Fruit fly (Drosophila melanogaster) whole organism, embryonic: ENCODE data around the gene CG15696.

Experiments
- CG13123 ChIP-seq: fragments of 200-800 bp; sonication (Bioruptor generic); optimal IDR thresholded peaks from 2 replicates; lab custom pipeline; 2016; ENCODE audit warnings: missing biosample characterization, missing genetic modification characterization
- CG13296 ChIP-seq: fragments of 200-800 bp; sonication (Bioruptor generic); optimal IDR thresholded peaks from 3 replicates; lab custom pipeline; 2018; ENCODE audit warnings: missing biosample characterization, mild to moderate bottlenecking, missing genetic modification characterization
- CG13424 ChIP-seq: fragments of 200-800 bp; sonication (Bioruptor generic); optimal IDR thresholded peaks from 2 replicates; lab custom pipeline; 2019; ENCODE audit warnings: missing biosample characterization, mild to moderate bottlenecking, missing genetic modification characterization, moderate library complexity
- CG13624 ChIP-seq: fragments of 200-800 bp; sonication (Bioruptor generic); optimal IDR thresholded peaks from 2 replicates; lab custom pipeline; 2016; ENCODE audit warnings: missing biosample characterization, missing genetic modification characterization
- CG13775 ChIP-seq: fragments of 200-800 bp; sonication (Bioruptor generic); optimal IDR thresholded peaks from 3 replicates; lab custom pipeline; 2017; ENCODE audit warnings: missing biosample characterization, mild to moderate bottlenecking, missing genetic modification characterization
- CG15011 ChIP-seq: fragments of 200-800 bp; sonication (Bioruptor generic); optimal IDR thresholded peaks from 3 replicates; lab custom pipeline; 2018; ENCODE audit warnings: missing biosample characterization, mild to moderate bottlenecking, missing genetic modification characterization
- CG15514 ChIP-seq: fragments of 200-800 bp; sonication (Bioruptor generic); optimal IDR thresholded peaks from 3 replicates; lab custom pipeline; 2017; ENCODE audit warnings: missing biosample characterization, missing genetic modification characterization, mild to moderate bottlenecking, moderate library complexity, missing genetic modification reagents
- CG16779 ChIP-seq: fragments of 200-800 bp; sonication (Bioruptor generic); IDR thresholded peaks from 2 replicates; pipeline ENCODE4 v1.3.6; 2022; ENCODE audit warnings: missing biosample characterization, missing genetic modification characterization
- CG16813 ChIP-seq: fragments of 200-800 bp; sonication (Bioruptor generic); IDR thresholded peaks from 3 replicates; pipeline ENCODE4 v1.3.6; 2022; ENCODE audit warnings: missing biosample characterization, missing genetic modification characterization; ENCODE audit not compliant: partially characterized antibody
- CG17186 ChIP-seq: fragments of 200-800 bp; sonication (Bioruptor generic); optimal IDR thresholded peaks from 3 replicates; lab custom pipeline; 2017; ENCODE audit warnings: missing biosample characterization, missing genetic modification reagents, missing genetic modification characterization
- CG17328 ChIP-seq: fragments of 200-800 bp; sonication (Bioruptor generic); IDR thresholded peaks from 2 replicates; pipeline ENCODE4 v1.3.6; 2022; ENCODE audit warnings: missing biosample characterization, missing genetic modification characterization
- CG18619 ChIP-seq: fragments of 200-800 bp; sonication (Bioruptor generic); optimal IDR thresholded peaks from 3 replicates; lab custom pipeline; 2017; ENCODE audit warnings: missing biosample characterization, mild to moderate bottlenecking, missing genetic modification characterization
- CG32767 ChIP-seq: fragments of 200-800 bp; sonication (Bioruptor generic); IDR thresholded peaks from 2 replicates; pipeline ENCODE4 v1.3.6; 2022; ENCODE audit warnings: missing biosample characterization, missing genetic modification characterization
- CG43689 ChIP-seq: fragments of 200-800 bp; sonication (Bioruptor generic); IDR thresholded peaks from 2 replicates; pipeline ENCODE4 v1.3.6; 2022; ENCODE audit warnings: missing biosample characterization, missing genetic modification characterization
- CG7987 ChIP-seq: fragments of 200-800 bp; sonication (Bioruptor generic); optimal IDR thresholded peaks from 2 replicates; lab custom pipeline; 2018; ENCODE audit warnings: missing biosample characterization, mild to moderate bottlenecking, missing genetic modification characterization, moderate library complexity
- CG8089 ChIP-seq: fragments of 200-800 bp; sonication (Bioruptor generic); optimal IDR thresholded peaks from 3 replicates; lab custom pipeline; 2016; ENCODE audit warnings: missing biosample characterization, missing genetic modification characterization
- CG9437 ChIP-seq: fragments of 200-800 bp; sonication (Bioruptor generic); optimal IDR thresholded peaks from 2 replicates; lab custom pipeline; 2018; ENCODE audit warnings: missing biosample characterization, mild to moderate bottlenecking, missing genetic modification characterization
- D19A ChIP-seq: fragments of 200-800 bp; optimal IDR thresholded peaks from 3 replicates; lab custom pipeline; 2019; ENCODE audit warnings: missing biosample characterization, mild to moderate bottlenecking, missing genetic modification characterization, moderate library complexity
- Doc3 ChIP-seq: fragments of 200-800 bp; sonication (Bioruptor generic); IDR thresholded peaks from 3 replicates; pipeline ENCODE4 v1.3.6; 2022; ENCODE audit warnings: missing biosample characterization, missing genetic modification characterization; ENCODE audit not compliant: partially characterized antibody
- Hr51 ChIP-seq, 2 experiments: fragments of 200-800 bp; sonication (Bioruptor generic); optimal IDR thresholded peaks; 2 replicates in 1 of 2; 3 replicates in 1 of 2; lab custom pipeline; 2016 to 2018; ENCODE audit warnings: missing biosample characterization in 2 of 2, missing genetic modification characterization in 2 of 2, mild to moderate bottlenecking in 1 of 2, moderate library complexity in 1 of 2
- Hr78 ChIP-seq, 2 experiments: fragments of 200-800 bp in 1 of 2; fragments of >200 bp in 1 of 2; sonication (Bioruptor generic) in 1 of 2; optimal IDR thresholded peaks; 2 replicates each; lab custom pipeline; 2017 to 2019; ENCODE audit warnings: missing biosample characterization in 2 of 2, missing genetic modification characterization in 2 of 2, mild to moderate bottlenecking in 1 of 2, moderate library complexity in 1 of 2
- Mes4 ChIP-seq: fragments of 200-800 bp; sonication (Bioruptor generic); optimal IDR thresholded peaks from 2 replicates; lab custom pipeline; 2016; ENCODE audit warnings: missing biosample characterization, missing genetic modification characterization
- Mrtf ChIP-seq: fragments of 200-800 bp; sonication (Bioruptor generic); IDR thresholded peaks from 3 replicates; pipeline ENCODE4 v1.3.6; 2022; ENCODE audit warnings: missing biosample characterization, missing genetic modification characterization
- Neu2 ChIP-seq: fragments of 200-800 bp; sonication (Bioruptor generic); optimal IDR thresholded peaks from 3 replicates; lab custom pipeline; 2016; ENCODE audit warnings: missing biosample characterization, missing genetic modification characterization, borderline replicate concordance
- Nf-YA ChIP-seq: fragments of 200-800 bp; sonication (Bioruptor generic); IDR thresholded peaks from 2 replicates; pipeline ENCODE4 v1.3.6; 2022; ENCODE audit warnings: missing biosample characterization, missing genetic modification characterization
- NfI ChIP-seq: fragments of 200-800 bp; sonication (Bioruptor generic); optimal IDR thresholded peaks from 3 replicates; lab custom pipeline; 2018; ENCODE audit warnings: missing biosample characterization, mild to moderate bottlenecking, missing genetic modification characterization, moderate library complexity
- Scr ChIP-seq: fragments of 200-800 bp; sonication (Bioruptor generic); IDR thresholded peaks from 2 replicates; pipeline ENCODE4 v1.3.6; 2022; ENCODE audit warnings: missing biosample characterization, missing genetic modification characterization; ENCODE audit not compliant: partially characterized antibody
- Stat92E ChIP-seq, 3 experiments: fragments of >200 bp in 2 of 3; fragments of 200-800 bp in 1 of 3; sonication (Bioruptor generic) in 1 of 3; optimal IDR thresholded peaks; 2 replicates each; lab custom pipeline; 2017 to 2019; ENCODE audit warnings: missing biosample characterization in 3 of 3, missing genetic modification characterization in 3 of 3, mild to moderate bottlenecking in 1 of 3, moderate library complexity in 1 of 3
- amos ChIP-seq: fragments of 200-800 bp; sonication (Bioruptor generic); IDR thresholded peaks from 2 replicates; pipeline ENCODE4 v1.3.6; 2022; ENCODE audit warnings: missing biosample characterization, missing genetic modification characterization; ENCODE audit not compliant: partially characterized antibody
- ara ChIP-seq: fragments of 200-800 bp; sonication (Bioruptor generic); IDR thresholded peaks from 2 replicates; pipeline ENCODE4 v1.3.6; 2022; ENCODE audit warnings: missing biosample characterization, missing genetic modification characterization
- bab2 ChIP-seq: fragments of 200-800 bp; sonication (Bioruptor generic); optimal IDR thresholded peaks from 2 replicates; lab custom pipeline; 2016; ENCODE audit warnings: missing biosample characterization, missing genetic modification characterization
- cas ChIP-seq: fragments of 200-800 bp; sonication (Bioruptor generic); IDR thresholded peaks from 2 replicates; pipeline ENCODE4 v1.3.6; 2022; ENCODE audit warnings: missing biosample characterization, missing genetic modification characterization
- caup ChIP-seq: fragments of 200-800 bp; sonication (Bioruptor generic); optimal IDR thresholded peaks from 3 replicates; lab custom pipeline; 2017; ENCODE audit warnings: missing biosample characterization, mild to moderate bottlenecking, missing genetic modification characterization, moderate library complexity; ENCODE audit not compliant: severe bottlenecking
- crc ChIP-seq: fragments of 200-800 bp; sonication (Bioruptor generic); optimal IDR thresholded peaks from 2 replicates; lab custom pipeline; 2016; ENCODE audit warnings: missing biosample characterization, missing genetic modification characterization
- dpn ChIP-seq, 2 experiments: fragments of 200-800 bp; sonication (Bioruptor generic); optimal IDR thresholded peaks; 3 replicates each; lab custom pipeline; 2016; ENCODE audit warnings: missing biosample characterization in 2 of 2, missing genetic modification characterization in 2 of 2
- ewg ChIP-seq: fragments of 200-800 bp; sonication (Bioruptor generic); optimal IDR thresholded peaks from 3 replicates; lab custom pipeline; 2017; ENCODE audit warnings: mild to moderate bottlenecking, missing biosample characterization, missing genetic modification reagents, missing genetic modification characterization
- gcm2 ChIP-seq: fragments of 200-800 bp; sonication (Bioruptor generic); optimal IDR thresholded peaks from 2 replicates; lab custom pipeline; 2016; ENCODE audit warnings: missing biosample characterization, missing genetic modification characterization
- grau ChIP-seq: fragments of 200-800 bp; optimal IDR thresholded peaks from 3 replicates; lab custom pipeline; 2019; ENCODE audit warnings: missing biosample characterization, mild to moderate bottlenecking, missing genetic modification characterization, moderate library complexity
- gro ChIP-seq: fragments of 200-800 bp; sonication (Bioruptor generic); optimal IDR thresholded peaks from 2 replicates; lab custom pipeline; 2016; ENCODE audit warnings: missing biosample characterization, missing genetic modification characterization
- inv ChIP-seq: fragments of 200-800 bp; sonication (Bioruptor generic); IDR thresholded peaks from 2 replicates; pipeline ENCODE4 v1.3.6; 2022; ENCODE audit warnings: missing biosample characterization, missing genetic modification characterization; ENCODE audit not compliant: partially characterized antibody
- lilli ChIP-seq: fragments of 200-800 bp; sonication (Bioruptor generic); optimal IDR thresholded peaks from 3 replicates; lab custom pipeline; 2016; ENCODE audit warnings: missing biosample characterization, missing genetic modification characterization
- mam ChIP-seq: fragments of 200-800 bp; sonication (Bioruptor generic); optimal IDR thresholded peaks from 3 replicates; lab custom pipeline; 2016; ENCODE audit warnings: missing biosample characterization, missing genetic modification characterization
- nerfin-1 ChIP-seq: fragments of 200-800 bp; sonication (Bioruptor generic); optimal IDR thresholded peaks from 3 replicates; lab custom pipeline; 2019; ENCODE audit warnings: missing biosample characterization, mild to moderate bottlenecking, missing genetic modification characterization, moderate library complexity
- row ChIP-seq: fragments of 200-800 bp; sonication (Bioruptor generic); IDR thresholded peaks from 3 replicates; pipeline ENCODE4 v1.3.6; 2022; ENCODE audit warnings: missing biosample characterization, missing genetic modification characterization
- slbo ChIP-seq: fragments of 200-800 bp; sonication (Bioruptor generic); IDR thresholded peaks from 2 replicates; pipeline ENCODE4 v1.3.6; 2022; ENCODE audit warnings: missing biosample characterization, missing genetic modification characterization
- sob ChIP-seq: fragments of 200-800 bp; sonication (Bioruptor generic); IDR thresholded peaks from 2 replicates; pipeline ENCODE4 v1.3.6; 2022; ENCODE audit warnings: missing biosample characterization, missing genetic modification characterization
- vvl ChIP-seq: fragments of 200-800 bp; sonication (Bioruptor generic); IDR thresholded peaks from 2 replicates; pipeline ENCODE4 v1.3.6; 2022; ENCODE audit warnings: missing biosample characterization, missing genetic modification characterization
- wek ChIP-seq: fragments of 200-800 bp; sonication (Bioruptor generic); optimal IDR thresholded peaks from 3 replicates; lab custom pipeline; 2018; ENCODE audit warnings: missing biosample characterization, mild to moderate bottlenecking, missing genetic modification characterization, moderate library complexity

The CG15696 gene

DNA sequence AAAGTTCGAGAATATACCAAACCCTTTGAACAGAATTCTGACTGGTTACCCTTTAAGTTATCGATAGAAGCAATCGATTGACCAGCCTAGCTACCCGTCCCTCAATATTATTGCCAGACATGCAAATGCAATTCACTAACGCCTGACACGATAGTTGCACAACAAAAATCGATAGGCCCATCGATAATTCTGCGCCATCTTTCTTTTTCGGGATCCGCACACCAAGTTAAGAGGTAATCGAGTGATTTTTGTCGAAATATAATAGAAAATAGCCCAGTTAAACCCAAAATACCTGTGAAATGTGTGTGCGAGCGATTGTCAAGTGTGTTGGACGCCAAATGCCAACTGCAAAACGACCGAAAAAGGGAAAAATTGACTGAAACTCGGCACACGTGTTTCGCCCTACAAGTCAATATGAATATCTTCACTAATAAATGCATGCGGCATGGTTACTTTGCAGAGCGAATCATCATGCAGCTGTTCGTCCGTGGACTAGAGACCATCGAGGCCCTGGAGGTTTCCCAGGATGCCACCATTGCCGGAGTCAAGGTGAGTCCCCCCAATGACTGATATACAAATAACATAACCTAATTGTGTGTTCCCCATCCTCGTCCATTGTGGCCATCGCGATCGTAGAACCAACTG, 3.6 kb downstream of the CG15696 start, which contains the start of gene RpS30 (continued):
- TF ChIP-seq CG13775 = peak; percentile 62
- peak in 1 of 2 experiments; percentile 33 for TF ChIP-seq Hr51 (GFP tag; optimal IDR thresholded peaks at IDR 0.05; lab: Kevin White, UChicago)
- TF ChIP-seq CG32767 (GFP tag; lab: Robert Waterston, UW) = 0 out of 2 replicates have a peak, but pooled peaks have one; percentile 11
- TF ChIP-seq sob (GFP tag; lab: Robert Waterston, UW) = peak; percentile 69
- TF ChIP-seq CG13624 = peak; percentile 33
- peak; percentile 53 for TF ChIP-seq Mes4 (GFP tag; lab: Kevin White, UChicago)
- no peak for TF ChIP-seq gcm2
- TF ChIP-seq Mrtf (GFP tag; lab: Robert Waterston, UW) = no peak
- TF ChIP-seq CG15514 = peak; percentile 79
- peak; percentile 2 for TF ChIP-seq crc
- peak; percentile 34 for TF ChIP-seq nerfin-1 (tag; lab: Kevin White, UChicago)
- TF ChIP-seq vvl = peak; percentile 77
- TF ChIP-seq CG13123 = no peak
- peak; percentile 64 for TF ChIP-seq CG7987 (GFP tag; lab: Kevin White, UChicago)
- TF ChIP-seq slbo = peak; percentile 49
- TF ChIP-seq grau (tag; lab: Kevin White, UChicago) = peak; percentile 49
- TF ChIP-seq Doc3 (GFP tag; lab: Robert Waterston, UW) = peak; percentile 93
- TF ChIP-seq CG43689 (GFP tag; lab: Robert Waterston, UW) = no peak
- no peak for TF ChIP-seq wek (GFP tag; lab: Kevin White, UChicago)
- TF ChIP-seq Stat92E (GFP tag; optimal IDR thresholded peaks at IDR 0.05; lab: Kevin White, UChicago) = no peak
- peak; percentile 47; the same call in 2 of the 3 replicates for TF ChIP-seq row
- no peak for TF ChIP-seq CG9437
- TF ChIP-seq NfI (GFP tag; lab: Kevin White, UChicago) = peak; percentile 52
- no peak for TF ChIP-seq bab2 (GFP tag; lab: Kevin White, UChicago)
- peak; percentile 56 for TF ChIP-seq lilli (GFP tag; lab: Kevin White, UChicago)
- TF ChIP-seq CG13296 = peak; percentile 11
- TF ChIP-seq ara (GFP tag; lab: Robert Waterston, UW) = no peak
- TF ChIP-seq inv = peak; percentile 96
- peak; percentile 98 for TF ChIP-seq amos (GFP tag; lab: Robert Waterston, UW)
- peak; percentile 29 to 46 for TF ChIP-seq dpn (GFP tag; optimal IDR thresholded peaks at IDR 0.05; lab: Kevin White, UChicago)
- peak; percentile 51 for TF ChIP-seq ewg (GFP tag; lab: Kevin White, UChicago)
- no peak for TF ChIP-seq Neu2 (GFP tag; lab: Kevin White, UChicago)
- TF ChIP-seq CG16779 (GFP tag; lab: Robert Waterston, UW) = 0 out of 2 replicates have a peak, but pooled peaks have one; percentile 10
- peak; percentile 40 for TF ChIP-seq mam (GFP tag; lab: Kevin White, UChicago)
- TF ChIP-seq gro (GFP tag; lab: Kevin White, UChicago) = peak; percentile 70
- TF ChIP-seq Hr78 (GFP tag; optimal IDR thresholded peaks at IDR 0.05; lab: Kevin White, UChicago) = no peak
- peak; percentile 7 for TF ChIP-seq D19A
- TF ChIP-seq CG15011 (GFP tag; lab: Kevin White, UChicago) = no peak
- no peak for TF ChIP-seq cas
- peak; percentile 42 for TF ChIP-seq caup (GFP tag; lab: Kevin White, UChicago)
- no peak for TF ChIP-seq CG17328
- TF ChIP-seq Scr (GFP tag; lab: Robert Waterston, UW) = peak; percentile 95
- TF ChIP-seq CG18619 (GFP tag; lab: Kevin White, UChicago) = peak; percentile 5
- TF ChIP-seq CG17186 (GFP tag; lab: Kevin White, UChicago) = peak; percentile 80
- peak; percentile 33 for TF ChIP-seq CG13424 (tag; lab: Kevin White, UChicago)
- peak; percentile 98 for TF ChIP-seq CG16813 (GFP tag; lab: Robert Waterston, UW)
- TF ChIP-seq CG8089 (GFP tag; lab: Kevin White, UChicago) = peak; percentile 22
- TF ChIP-seq Nf-YA = no peak
